Worm (Caenorhabditis elegans) whole organism, L4 larva: ENCODE data around the gene rict-1.

ENCODE experiments used
- F44E2.7 ChIP-seq: fragments of 200-800 bp; sonication (Bioruptor generic); IDR thresholded peaks from 2 replicates; pipeline ENCODE4 v2.1.2; 2022; ENCODE audit warnings: missing genetic modification characterization, missing compliant biosample characterization
- F49E8.2 ChIP-seq: sonication (generic microtip); optimal IDR thresholded peaks from 2 replicates; lab custom pipeline; 2016; ENCODE audit warnings: missing compliant biosample characterization, mild to moderate bottlenecking, missing genetic modification characterization, borderline replicate concordance
- T20F7.1 ChIP-seq: fragments of 200-800 bp; sonication (Bioruptor generic); optimal IDR thresholded peaks from 2 replicates; lab custom pipeline; 2018; ENCODE audit warnings: mild to moderate bottlenecking, missing genetic modification characterization, missing compliant biosample characterization
- Y48G9A.11 ChIP-seq: fragments of 200-800 bp; sonication (Bioruptor generic); IDR thresholded peaks from 2 replicates; pipeline ENCODE4 v1.3.6; 2022; ENCODE audit warnings: missing genetic modification reagents, missing genetic modification characterization, missing compliant biosample characterization
- Y75B8A.6 ChIP-seq: fragments of 200-800 bp; sonication (Bioruptor generic); IDR thresholded peaks from 2 replicates; pipeline ENCODE4 v1.3.6; 2022; ENCODE audit warnings: missing genetic modification reagents, missing genetic modification characterization, missing compliant biosample characterization
- ZK337.2 ChIP-seq: fragments of 200-800 bp; sonication (Bioruptor generic); IDR thresholded peaks from 2 replicates; pipeline ENCODE4 v1.3.6; 2022; ENCODE audit warnings: missing genetic modification reagents, missing genetic modification characterization, missing compliant biosample characterization
- ZK546.5 ChIP-seq, 2 experiments: sonication (generic microtip); optimal IDR thresholded peaks; 2 replicates each; lab custom pipeline; 2017; ENCODE audit warnings: missing biosample characterization in 2 of 2, missing genetic modification characterization in 2 of 2
- aly-2 ChIP-seq: sonication (generic microtip); optimal IDR thresholded peaks from 2 replicates; lab custom pipeline; 2018; ENCODE audit warnings: missing biosample characterization, missing genetic modification characterization
- ama-1 ChIP-seq: fragments of 150-350 bp; optimal IDR thresholded peaks from 2 replicates; lab custom pipeline; 2014; ENCODE audit warnings: inconsistent platforms, mixed read lengths
- attf-4 ChIP-seq: sonication (generic microtip); optimal IDR thresholded peaks from 3 replicates; lab custom pipeline; 2017; ENCODE audit warnings: missing biosample characterization, missing genetic modification characterization
- ceh-20 ChIP-seq: fragments of 200-800 bp; sonication (Bioruptor generic); IDR thresholded peaks from 2 replicates; pipeline ENCODE4 v1.3.6; 2022; ENCODE audit warnings: missing genetic modification reagents, missing genetic modification characterization, missing compliant biosample characterization
- ceh-32 ChIP-seq: sonication (generic microtip); optimal IDR thresholded peaks from 2 replicates; lab custom pipeline; 2016; ENCODE audit warnings: mild to moderate bottlenecking, missing genetic modification characterization, missing compliant biosample characterization; ENCODE audit not compliant: poor library complexity
- ceh-62 ChIP-seq: sonication (generic microtip); optimal IDR thresholded peaks from 2 replicates; lab custom pipeline; 2017; ENCODE audit warnings: missing biosample characterization, missing genetic modification characterization
- daf-12 ChIP-seq: fragments of 150-350 bp; optimal IDR thresholded peaks from 2 replicates; lab custom pipeline; 2014; ENCODE audit warnings: missing biosample characterization, missing genetic modification reagents, missing genetic modification characterization
- daf-16 ChIP-seq, 3 experiments: sonication (generic microtip); optimal IDR thresholded peaks; 2 replicates each; lab custom pipeline; 2016 to 2017; ENCODE audit warnings: missing genetic modification characterization in 3 of 3, missing genetic modification reagents in 3 of 3, mild to moderate bottlenecking in 2 of 3, missing compliant biosample characterization in 2 of 3, missing biosample characterization in 1 of 3, moderate library complexity in 1 of 3
- daf-19 ChIP-seq: fragments of 200-800 bp; sonication (Bioruptor generic); conservative IDR thresholded peaks from 2 replicates; pipeline ENCODE4 v1.3.6; 2022; ENCODE audit warnings: missing genetic modification characterization, missing compliant biosample characterization
- dmd-6 ChIP-seq: fragments of 200-800 bp; sonication (Bioruptor generic); IDR thresholded peaks from 2 replicates; pipeline ENCODE4 v1.3.6; 2022; ENCODE audit warnings: missing genetic modification reagents, missing genetic modification characterization, missing compliant biosample characterization
- dmd-8 ChIP-seq: fragments of 200-800 bp; sonication (Bioruptor generic); IDR thresholded peaks from 2 replicates; pipeline ENCODE4 v1.3.6; 2022; ENCODE audit warnings: missing genetic modification characterization, missing compliant biosample characterization
- dve-1 ChIP-seq: sonication (generic microtip); optimal IDR thresholded peaks from 2 replicates; lab custom pipeline; 2017; ENCODE audit warnings: antibody characterized with exemption, mild to moderate bottlenecking, missing genetic modification characterization, missing compliant biosample characterization; ENCODE audit not compliant: insufficient read depth
- egl-43 ChIP-seq: fragments of 200-800 bp; sonication (Bioruptor generic); IDR thresholded peaks from 2 replicates; pipeline ENCODE4 v1.3.6; 2022; ENCODE audit warnings: missing genetic modification reagents, missing genetic modification characterization, missing compliant biosample characterization
- fos-1 ChIP-seq: fragments of 150-350 bp; optimal IDR thresholded peaks from 2 replicates; lab custom pipeline; 2014; ENCODE audit warnings: missing biosample characterization, missing genetic modification characterization
- gei-8 ChIP-seq: fragments of 200-800 bp; sonication (Bioruptor generic); optimal IDR thresholded peaks from 2 replicates; lab custom pipeline; 2018; ENCODE audit warnings: mild to moderate bottlenecking, missing genetic modification characterization, missing compliant biosample characterization
- hlh-11 ChIP-seq: fragments of 200-800 bp; sonication (Bioruptor generic); optimal IDR thresholded peaks from 2 replicates; lab custom pipeline; 2018; ENCODE audit warnings: mild to moderate bottlenecking, missing genetic modification characterization, missing compliant biosample characterization
- hmg-1.1 ChIP-seq: fragments of 200-800 bp; sonication (Bioruptor generic); IDR thresholded peaks from 2 replicates; pipeline ENCODE4 v1.3.6; 2022; ENCODE audit warnings: missing genetic modification reagents, missing genetic modification characterization, missing compliant biosample characterization
- jun-1 ChIP-seq: fragments of 150-350 bp; optimal IDR thresholded peaks from 2 replicates; lab custom pipeline; 2014; ENCODE audit warnings: missing biosample characterization, missing genetic modification reagents, missing genetic modification characterization
- lim-7 ChIP-seq: fragments of 200-800 bp; sonication (Bioruptor generic); IDR thresholded peaks from 2 replicates; pipeline ENCODE4 v1.3.6; 2022; ENCODE audit warnings: missing genetic modification characterization, missing compliant biosample characterization
- lin-1 ChIP-seq: fragments of 200-800 bp; sonication (Bioruptor generic); IDR thresholded peaks from 2 replicates; pipeline ENCODE4 v1.3.6; 2022; ENCODE audit warnings: missing genetic modification reagents, missing genetic modification characterization, missing compliant biosample characterization
- lin-13 ChIP-seq: fragments of 150-350 bp; optimal IDR thresholded peaks from 2 replicates; lab custom pipeline; 2014; ENCODE audit warnings: missing biosample characterization, missing genetic modification reagents, missing genetic modification characterization
- lin-29 ChIP-seq: fragments of 200-800 bp; sonication (Bioruptor generic); IDR thresholded peaks from 2 replicates; pipeline ENCODE4 v1.3.6; 2022; ENCODE audit warnings: missing genetic modification reagents, missing genetic modification characterization, missing compliant biosample characterization
- madf-5 ChIP-seq, 2 experiments: fragments of 200-800 bp; sonication (Bioruptor generic); IDR thresholded peaks; 2 replicates each; pipeline ENCODE4 v1.3.6; 2022; ENCODE audit warnings: missing compliant biosample characterization in 2 of 2, missing genetic modification characterization in 2 of 2
- mdl-1 ChIP-seq, 2 experiments: fragments of 150-350 bp in 1 of 2; sonication (generic microtip) in 1 of 2; optimal IDR thresholded peaks; 2 replicates each; lab custom pipeline; 2014 to 2017; ENCODE audit warnings: missing biosample characterization in 2 of 2, missing genetic modification characterization in 2 of 2
- mdt-29 ChIP-seq: fragments of 200-800 bp; sonication (Bioruptor generic); IDR thresholded peaks from 2 replicates; pipeline ENCODE4 v1.3.6; 2022; ENCODE audit warnings: missing genetic modification reagents, missing genetic modification characterization, missing compliant biosample characterization
- mxl-2 ChIP-seq: fragments of 200-800 bp; sonication (Bioruptor generic); conservative IDR thresholded peaks from 2 replicates; pipeline ENCODE4 v1.3.6; 2022; ENCODE audit warnings: missing genetic modification reagents, missing genetic modification characterization, missing compliant biosample characterization
- mxl-3 ChIP-seq: fragments of 200-800 bp; sonication (Bioruptor generic); optimal IDR thresholded peaks from 2 replicates; lab custom pipeline; 2018; ENCODE audit warnings: mild to moderate bottlenecking, missing genetic modification characterization, missing compliant biosample characterization
- nhr-10 ChIP-seq: fragments of 150-350 bp; optimal IDR thresholded peaks from 2 replicates; lab custom pipeline; 2014; ENCODE audit warnings: missing biosample characterization, missing genetic modification characterization
- nhr-28 ChIP-seq: fragments of 150-350 bp; optimal IDR thresholded peaks from 2 replicates; lab custom pipeline; 2014; ENCODE audit warnings: missing biosample characterization, missing genetic modification characterization
- nhr-77 ChIP-seq: fragments of 150-350 bp; optimal IDR thresholded peaks from 2 replicates; lab custom pipeline; 2014; ENCODE audit warnings: missing biosample characterization, missing genetic modification characterization
- pha-4 ChIP-seq, 2 experiments: fragments of 150-350 bp in 1 of 2; fragments of 200-800 bp in 1 of 2; sonication (Bioruptor generic) in 1 of 2; IDR thresholded peaks in 1 of 2; optimal IDR thresholded peaks in 1 of 2; 2 replicates each; pipeline versions ENCODE4 v1.3.6 to Lab custom; 2014 to 2022; ENCODE audit warnings: missing genetic modification characterization in 2 of 2, missing genetic modification reagents in 2 of 2, missing biosample characterization in 1 of 2, missing compliant biosample characterization in 1 of 2
- php-3 ChIP-seq: fragments of 200-800 bp; sonication (Bioruptor generic); IDR thresholded peaks from 2 replicates; pipeline ENCODE4 v1.3.6; 2022; ENCODE audit warnings: missing genetic modification reagents, missing genetic modification characterization, missing compliant biosample characterization
- pqm-1 ChIP-seq: sonication (generic microtip); optimal IDR thresholded peaks from 2 replicates; lab custom pipeline; 2017; ENCODE audit warnings: missing biosample characterization, missing genetic modification characterization
- rbr-2 ChIP-seq: sonication (generic microtip); optimal IDR thresholded peaks from 2 replicates; lab custom pipeline; 2016; ENCODE audit warnings: missing genotype, missing genetic modification characterization, missing compliant biosample characterization
- sdz-12 ChIP-seq: fragments of 200-800 bp; sonication (Bioruptor generic); optimal IDR thresholded peaks from 2 replicates; lab custom pipeline; 2018; ENCODE audit warnings: mild to moderate bottlenecking, missing genetic modification characterization, missing compliant biosample characterization
- snpc-4 ChIP-seq: fragments of 150-350 bp; optimal IDR thresholded peaks from 2 replicates; lab custom pipeline; 2014; ENCODE audit warnings: missing biosample characterization, missing genetic modification characterization
- spr-3 ChIP-seq: fragments of 200-800 bp; sonication (Bioruptor generic); optimal IDR thresholded peaks from 2 replicates; lab custom pipeline; 2018; ENCODE audit warnings: mild to moderate bottlenecking, missing genetic modification characterization, missing compliant biosample characterization
- zfp-3 ChIP-seq: fragments of 200-800 bp; sonication (Bioruptor generic); conservative IDR thresholded peaks from 2 replicates; pipeline ENCODE4 v1.3.6; 2022; ENCODE audit warnings: missing genetic modification reagents, missing genetic modification characterization, missing compliant biosample characterization
- ztf-11 ChIP-seq: fragments of 150-350 bp; optimal IDR thresholded peaks from 2 replicates; lab custom pipeline; 2014; ENCODE audit warnings: missing biosample characterization, missing genetic modification characterization

rict-1 gene

ce11 chrII:13077746-13078145 lies 38.9 kb downstream of the rict-1 start (continued):
- TF ChIP-seq hmg-1.1 (GFP tag; lab: Robert Waterston, UW), result no peak
- 0 out of 2 replicates have a peak, but pooled peaks have one; percentile 15 for TF ChIP-seq pha-4 (GFP tag; IDR thresholded peaks at IDR 0.05; lab: Robert Waterston, UW)
- TF ChIP-seq pha-4 (tag; optimal IDR thresholded peaks at IDR 0.05; lab: Kevin White, UChicago), result no peak
- TF ChIP-seq attf-4 (tag; lab: Kevin White, UChicago), result no peak
- TF ChIP-seq ceh-62 (tag; lab: Kevin White, UChicago), result no peak
- TF ChIP-seq jun-1, result no peak
- TF ChIP-seq ZK337.2 (GFP tag; lab: Robert Waterston, UW), result no peak
- no peak for TF ChIP-seq lin-29 (GFP tag; lab: Robert Waterston, UW)
- TF ChIP-seq mxl-2 (GFP tag; lab: Robert Waterston, UW), result peak; percentile 45; the same call in 1 of the 2 replicates
- no peak for TF ChIP-seq egl-43 (GFP tag; lab: Robert Waterston, UW)
- TF ChIP-seq daf-19 (GFP tag; lab: Robert Waterston, UW), result no peak
- TF ChIP-seq ceh-32 (tag; lab: Kevin White, UChicago), result no peak
- 0 out of 2 replicates have a peak, but pooled peaks have one; percentile 52 for TF ChIP-seq mdt-29 (GFP tag; lab: Robert Waterston, UW)
- no peak for TF ChIP-seq F49E8.2 (tag; lab: Kevin White, UChicago)
- no peak for TF ChIP-seq sdz-12 (GFP tag; lab: Kevin White, UChicago)
- no peak for TF ChIP-seq T20F7.1 (GFP tag; lab: Kevin White, UChicago)
- TF ChIP-seq lim-7 (GFP tag; lab: Robert Waterston, UW), result no peak
- TF ChIP-seq lin-1, result peak; percentile 86
- TF ChIP-seq gei-8, result no peak
- no peak for TF ChIP-seq snpc-4 (tag; lab: Kevin White, UChicago)
- TF ChIP-seq hlh-11 (tag; lab: Kevin White, UChicago), result peak; percentile 90
- no peak for TF ChIP-seq ztf-11
- peak; percentile 94 for TF ChIP-seq dve-1
- TF ChIP-seq dmd-8 (GFP tag; lab: Robert Waterston, UW), result no peak
- no peak for TF ChIP-seq ama-1
- no peak for TF ChIP-seq Y48G9A.11 (GFP tag; lab: Robert Waterston, UW)
- TF ChIP-seq ceh-20, result peak; percentile 71
- no peak for TF ChIP-seq Y75B8A.6 (GFP tag; lab: Robert Waterston, UW)
- TF ChIP-seq pqm-1 (tag; lab: Kevin White, UChicago), result peak; percentile 78
- no peak for TF ChIP-seq rbr-2
- no peak for TF ChIP-seq spr-3 (GFP tag; lab: Kevin White, UChicago)
- no peak for TF ChIP-seq aly-2 (tag; lab: Kevin White, UChicago)
- TF ChIP-seq fos-1 (tag; lab: Kevin White, UChicago), result no peak
- peak; percentile 93 for TF ChIP-seq dmd-6 (GFP tag; lab: Robert Waterston, UW)
- no peak for TF ChIP-seq madf-5 (GFP tag; IDR thresholded peaks at IDR 0.05; lab: Robert Waterston, UW)
- no peak for TF ChIP-seq mxl-3 (GFP tag; lab: Kevin White, UChicago)
- TF ChIP-seq daf-16 (GFP tag; optimal IDR thresholded peaks at IDR 0.05; lab: Kevin White, UChicago), result peak in 1 of 2 experiments; percentile 84
- TF ChIP-seq daf-16 (tag; optimal IDR thresholded peaks at IDR 0.05; lab: Kevin White, UChicago), result peak; percentile 99
- peak; percentile 11 for TF ChIP-seq nhr-10 (tag; lab: Kevin White, UChicago)
- TF ChIP-seq lin-13, result peak; percentile 9
- no peak for TF ChIP-seq ZK546.5 (tag; optimal IDR thresholded peaks at IDR 0.05; lab: Kevin White, UChicago)

ce11 chrII:13076301-13076916 lies 40.2 kb downstream of the rict-1 start:
- TF ChIP-seq pqm-1 (tag; lab: Kevin White, UChicago), result peak; percentile 48
- TF ChIP-seq nhr-77 (tag; lab: Kevin White, UChicago), result peak; percentile 47
- TF ChIP-seq F44E2.7 (GFP tag; lab: Robert Waterston, UW), result no peak
- 0 out of 2 replicates have a peak, but pooled peaks have one; percentile 52 for TF ChIP-seq zfp-3 (GFP tag; lab: Robert Waterston, UW)
- TF ChIP-seq ceh-20, result 0 out of 2 replicates have a peak, but pooled peaks have one; percentile 39
- peak; percentile 41 for TF ChIP-seq hlh-11 (tag; lab: Kevin White, UChicago)
- no peak for TF ChIP-seq daf-16 (GFP tag; optimal IDR thresholded peaks at IDR 0.05; lab: Kevin White, UChicago)
- TF ChIP-seq daf-16 (tag; optimal IDR thresholded peaks at IDR 0.05; lab: Kevin White, UChicago), result peak; percentile 92
- peak; percentile 43 for TF ChIP-seq T20F7.1 (GFP tag; lab: Kevin White, UChicago)
- TF ChIP-seq lin-29 (GFP tag; lab: Robert Waterston, UW), result no peak
- peak in 1 of 2 experiments; percentile 18 for TF ChIP-seq mdl-1 (tag; optimal IDR thresholded peaks at IDR 0.05; lab: Kevin White, UChicago)
- no peak for TF ChIP-seq dve-1
- TF ChIP-seq dmd-6 (GFP tag; lab: Robert Waterston, UW), result peak; percentile 64
- TF ChIP-seq nhr-28 (tag; lab: Kevin White, UChicago), result peak; percentile 66
- no peak for TF ChIP-seq daf-12 (tag; lab: Kevin White, UChicago)
- peak; percentile 78 for TF ChIP-seq php-3 (GFP tag; lab: Robert Waterston, UW)
- TF ChIP-seq, all 104 proteins: peak for 11
